Worm (Caenorhabditis elegans): ENCODE measurements around the gene arrd-10.

arrd-10 gene

DNA sequence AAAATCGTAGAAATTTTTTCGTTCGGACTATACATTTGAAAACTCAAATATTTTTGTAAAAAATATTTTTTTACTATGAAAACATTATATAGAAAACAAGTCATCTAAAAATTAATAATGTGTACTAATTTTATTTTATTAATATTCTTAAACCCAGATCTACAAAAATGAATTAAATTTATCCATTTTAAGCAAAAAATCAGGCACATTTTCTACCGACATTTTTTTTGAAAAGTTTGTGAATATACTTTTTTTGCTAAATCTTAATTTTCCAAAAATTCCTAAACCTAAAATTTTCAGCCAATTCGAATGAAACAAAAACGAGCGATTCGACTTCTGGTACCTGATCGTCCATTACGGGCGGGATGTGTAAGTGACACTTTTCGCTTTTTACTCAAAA lies at the start of gene arrd-10:
Gene arrd-10, plus strand, starts transcription at position 301 of the 400 bp plus-strand sequence.
- no peak for TF ChIP-seq unc-62 (GFP tag; optimal IDR thresholded peaks at IDR 0.05)

DNA sequence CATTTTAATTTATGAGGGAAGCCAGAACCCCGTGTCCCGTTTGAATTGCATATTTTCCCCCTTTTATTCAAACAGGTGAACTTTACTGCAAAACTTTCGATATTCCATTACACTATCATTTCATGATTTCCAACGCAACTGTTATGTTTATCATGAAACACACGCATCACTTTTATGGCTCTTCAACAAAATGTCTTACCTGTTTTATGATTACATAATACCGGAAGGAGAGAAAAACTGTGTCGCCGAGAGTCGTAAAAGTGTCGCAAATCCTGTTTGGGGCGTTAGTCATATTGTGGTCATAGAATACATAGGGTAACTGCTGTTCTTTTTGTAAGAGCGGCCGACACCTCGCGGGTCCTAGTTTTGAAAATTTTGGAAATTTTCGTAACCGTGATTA lies 47.5 kb upstream of the arrd-10 start:
- TF ChIP-seq unc-62 (GFP tag; optimal IDR thresholded peaks at IDR 0.05) = no peak

DNA sequence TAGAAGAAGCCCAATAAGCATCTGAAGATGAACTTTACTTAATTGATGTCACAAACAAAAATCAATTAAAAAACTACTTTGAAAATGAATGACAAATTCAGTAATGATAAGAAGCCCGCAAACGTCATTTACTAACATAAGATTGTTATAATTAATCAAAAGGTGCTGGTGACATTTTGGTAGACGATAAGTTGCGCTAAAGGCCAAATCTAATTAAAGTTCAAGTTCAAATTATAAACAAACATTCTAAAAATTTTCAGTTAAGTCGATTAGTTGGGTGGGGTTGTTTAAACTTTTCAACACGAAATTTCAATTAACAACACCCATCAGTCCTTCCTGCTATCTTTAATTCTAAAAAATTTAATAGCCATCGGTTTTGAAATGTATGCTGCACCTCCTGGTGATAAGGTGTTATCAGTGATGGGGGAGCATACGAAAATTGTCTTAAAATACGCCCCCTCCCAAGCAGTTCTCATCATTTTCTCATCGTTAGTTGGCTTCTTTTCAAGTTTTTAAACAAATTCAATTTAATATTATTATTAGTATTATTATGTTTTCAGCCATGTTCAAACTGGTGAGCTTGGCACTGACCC lies 44.7 kb upstream of the arrd-10 start, which contains the start of the genes clec-62 and clec-63:
Gene clec-62, minus strand, starts transcription at position 51 of the 593 bp plus-strand sequence.
Gene clec-63, plus strand, starts transcription at position 561 of the 593 bp plus-strand sequence.
- TF ChIP-seq unc-62 (GFP tag; optimal IDR thresholded peaks at IDR 0.05) = no peak

DNA sequence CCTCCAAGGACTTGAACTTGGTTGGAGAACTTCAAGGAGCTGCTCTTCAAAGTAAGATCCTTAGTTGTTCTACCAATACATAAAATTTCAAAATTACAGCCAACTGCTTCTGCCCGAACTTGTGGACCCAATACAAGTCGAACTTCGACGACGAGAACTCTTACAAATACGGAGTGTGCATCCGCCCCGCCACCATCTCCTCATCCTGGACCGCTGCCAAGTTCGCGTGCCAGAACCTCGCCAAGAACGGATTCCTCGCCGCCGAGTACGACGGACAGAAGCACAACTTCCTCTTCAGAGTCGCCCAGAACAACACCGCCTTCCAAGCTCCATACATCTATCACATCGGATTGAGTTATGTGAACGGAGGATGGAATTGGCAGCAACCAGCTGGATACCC lies 43.2 kb upstream of the arrd-10 start:
- TF ChIP-seq unc-62 (GFP tag; optimal IDR thresholded peaks at IDR 0.05) = no peak

DNA sequence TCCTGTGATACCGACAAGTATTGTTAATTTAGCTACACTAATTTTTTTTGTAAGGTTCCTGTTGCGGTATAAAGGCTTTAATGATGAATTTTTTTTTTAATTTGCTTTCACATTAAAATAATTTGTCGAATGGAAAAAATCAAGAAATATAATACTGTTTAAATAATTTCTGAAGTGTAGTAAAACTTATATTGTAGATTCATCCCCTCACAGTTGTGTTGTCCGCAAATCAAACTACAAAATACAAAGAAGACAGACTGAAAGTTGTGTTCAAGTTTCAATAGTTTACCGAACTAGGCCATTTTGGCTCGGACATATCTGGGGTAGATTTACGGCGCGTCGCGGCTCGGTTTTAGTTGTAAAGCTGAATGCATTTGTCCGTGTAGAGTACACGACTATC lies 42.5 kb upstream of the arrd-10 start:
- TF ChIP-seq unc-62 (GFP tag; optimal IDR thresholded peaks at IDR 0.05) = no peak

DNA sequence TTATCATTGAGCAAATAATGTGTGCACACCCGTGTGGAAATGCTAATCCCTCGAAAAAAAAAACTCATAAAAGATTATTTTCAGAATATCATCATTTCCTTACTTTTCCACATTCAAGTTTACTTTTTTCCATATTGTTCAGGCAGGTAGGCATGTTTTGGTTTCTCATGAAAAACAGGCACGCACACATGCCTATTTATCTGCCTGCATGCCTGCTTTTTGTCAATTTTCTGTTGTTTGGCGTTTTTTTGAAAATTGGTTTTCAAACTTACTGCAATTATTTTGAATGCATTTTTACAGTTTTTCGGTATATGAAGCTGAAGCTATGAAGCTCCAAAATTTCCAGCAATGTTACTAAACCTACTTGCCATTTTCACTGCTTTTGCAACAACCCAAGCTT lies 42.0 kb upstream of the arrd-10 start, which contains the start of gene clec-64:
Gene clec-64, plus strand, starts transcription at position 301 of the 400 bp plus-strand sequence.
- no peak for TF ChIP-seq unc-62 (GFP tag; optimal IDR thresholded peaks at IDR 0.05)

DNA sequence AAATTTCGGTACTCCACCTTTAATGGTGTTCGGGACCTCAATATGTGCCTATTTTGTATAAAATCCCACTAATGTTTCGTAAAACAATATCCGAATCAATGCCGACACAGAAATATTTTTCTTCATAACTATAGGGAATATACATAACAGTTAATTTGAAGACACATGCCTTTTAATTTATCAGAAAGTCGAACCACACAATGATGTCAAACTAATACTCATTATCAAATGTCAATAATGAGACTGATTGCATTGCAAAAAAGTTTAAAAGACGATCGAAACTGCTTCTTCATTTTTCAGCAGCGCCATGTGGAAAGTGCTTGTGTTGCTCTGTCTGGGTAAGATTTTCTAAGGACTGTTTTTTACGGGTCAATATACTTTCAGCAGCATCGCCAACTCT lies 38.9 kb upstream of the arrd-10 start, which contains the start of gene clec-65:
Gene clec-65, plus strand, starts transcription at position 301 of the 400 bp plus-strand sequence.
- TF ChIP-seq unc-62 (GFP tag; optimal IDR thresholded peaks at IDR 0.05) = no peak

DNA sequence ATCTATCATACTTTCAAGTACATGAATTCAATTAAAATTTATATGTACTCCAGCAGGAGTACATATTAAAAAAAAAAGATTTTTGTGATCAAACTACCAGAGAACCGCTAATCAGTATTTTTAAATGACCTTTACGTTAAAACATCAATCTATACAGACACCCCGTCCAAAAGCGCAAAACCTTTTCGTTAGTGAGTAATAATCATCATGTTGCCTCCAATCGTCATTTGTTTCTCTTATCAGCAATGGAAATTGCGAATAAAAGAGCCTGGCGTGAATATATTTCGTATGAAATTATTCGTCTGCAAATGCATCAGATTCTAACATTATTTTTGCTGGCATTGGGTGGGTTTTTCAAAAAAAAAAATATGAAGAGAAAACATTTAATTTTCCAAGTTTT lies 35.7 kb upstream of the arrd-10 start, which contains the start of gene clec-66:
Gene clec-66, plus strand, starts transcription at position 225 of the 400 bp plus-strand sequence.
- TF ChIP-seq unc-62 (GFP tag; optimal IDR thresholded peaks at IDR 0.05) = no peak

DNA sequence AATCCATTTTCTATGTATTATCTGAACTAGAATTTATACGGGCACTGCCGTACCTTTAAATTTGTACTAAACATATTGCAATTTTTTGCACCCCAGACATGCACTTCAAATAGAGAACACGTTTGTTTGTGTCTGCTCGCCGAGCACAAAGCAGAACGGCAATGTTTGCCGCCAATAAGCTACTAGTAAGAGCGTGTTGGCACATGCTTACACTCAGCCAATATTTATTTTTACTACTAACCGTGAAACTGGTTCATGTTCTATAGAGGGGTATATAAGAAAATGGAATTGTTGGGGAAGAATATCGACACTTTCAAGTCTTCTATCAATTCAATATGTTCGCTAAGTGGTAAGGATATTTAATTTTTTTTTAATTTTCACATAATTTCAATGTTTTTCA lies 32.8 kb upstream of the arrd-10 start, which contains the start of gene nspb-11:
Gene nspb-11, plus strand, starts transcription at position 301 of the 400 bp plus-strand sequence.
- TF ChIP-seq unc-62 (GFP tag; optimal IDR thresholded peaks at IDR 0.05) = no peak

DNA sequence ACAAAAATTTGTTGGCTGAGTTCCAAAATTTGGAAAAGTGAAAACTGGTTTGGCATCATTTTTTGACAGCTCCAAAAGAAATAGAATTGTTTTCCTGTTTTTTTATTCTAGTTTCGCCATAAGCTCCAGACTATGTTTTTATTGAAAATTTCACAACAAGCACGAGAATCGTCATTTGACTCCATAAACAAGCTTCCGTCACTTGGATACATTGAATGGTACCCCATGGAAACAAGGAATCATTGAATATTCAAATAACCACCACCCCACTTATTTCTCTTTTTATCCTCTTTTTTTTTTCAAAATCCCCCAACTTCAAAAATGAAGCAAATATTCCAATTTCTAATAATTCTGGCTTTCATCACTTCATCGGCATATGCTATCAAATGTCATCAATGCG lies 31.1 kb upstream of the arrd-10 start, which contains the start of gene ddn-2:
Gene ddn-2, plus strand, starts transcription at position 301 of the 400 bp plus-strand sequence.
- no peak for TF ChIP-seq unc-62 (GFP tag; optimal IDR thresholded peaks at IDR 0.05)

DNA sequence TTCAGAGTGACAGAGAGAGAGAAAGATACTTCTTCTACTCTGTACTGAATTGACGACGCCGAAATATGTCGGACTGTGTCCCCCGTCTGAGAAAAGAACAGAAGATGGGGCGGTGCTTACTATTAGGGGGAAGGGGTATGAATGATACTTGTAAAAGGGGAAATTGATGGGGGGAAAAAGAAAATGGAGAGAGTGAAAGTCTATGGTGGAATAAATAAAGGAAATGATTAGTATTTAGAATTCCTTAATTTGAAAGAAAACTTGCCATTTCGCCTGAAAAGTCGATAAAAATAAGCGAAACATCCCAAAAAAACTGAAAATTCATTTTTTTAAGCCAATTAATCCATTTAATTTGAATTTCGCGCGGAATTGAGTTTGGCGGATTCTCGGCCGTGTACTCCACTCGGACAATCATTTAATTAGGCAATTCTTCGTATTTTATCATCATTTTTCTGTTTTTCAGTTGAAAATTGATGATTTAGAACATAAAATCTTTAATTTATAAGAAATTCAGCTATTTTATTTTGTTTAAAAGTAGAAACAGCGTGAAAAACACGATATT lies 25.3 kb upstream of the arrd-10 start, which contains the start of gene F35C5.12:
Gene F35C5.12, minus strand, starts transcription at position 51 of the 562 bp plus-strand sequence.
- no peak for TF ChIP-seq unc-62 (GFP tag; optimal IDR thresholded peaks at IDR 0.05)

DNA sequence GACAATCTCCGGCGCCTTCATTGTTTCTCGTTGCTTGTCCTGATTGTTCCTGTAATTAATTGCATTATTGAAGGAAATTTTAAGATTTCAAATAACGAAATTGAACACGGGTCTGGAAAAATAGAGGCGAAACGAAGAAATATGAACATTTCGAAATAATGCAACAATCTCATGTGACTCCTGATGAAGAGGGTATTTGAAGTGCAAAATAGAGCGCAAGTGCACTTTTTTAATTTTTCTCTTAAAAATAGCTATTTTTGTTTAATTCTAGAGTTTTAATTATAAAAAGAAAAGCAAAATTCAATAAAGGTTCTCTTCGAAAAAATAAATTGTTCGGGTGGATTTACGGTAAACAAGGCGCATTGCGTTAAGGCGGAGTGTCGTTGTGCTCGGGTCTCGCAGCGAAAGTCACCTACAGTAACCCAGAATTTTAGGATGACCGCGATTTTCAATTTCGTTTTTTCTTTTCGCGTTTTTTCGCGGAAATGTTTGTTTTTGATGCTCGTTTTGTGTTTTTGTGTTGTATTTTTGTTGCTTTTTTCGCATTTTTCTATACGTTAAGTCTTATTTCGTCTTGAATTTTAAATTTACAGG lies 20.8 kb upstream of the arrd-10 start, which contains the start of the genes F58G1.2 and wago-4:
Gene F58G1.2, minus strand, starts transcription at position 51 of the 594 bp plus-strand sequence.
Gene wago-4, plus strand, starts transcription at position 592 of the 594 bp plus-strand sequence.
- TF ChIP-seq unc-62 (GFP tag; optimal IDR thresholded peaks at IDR 0.05) = no peak

DNA sequence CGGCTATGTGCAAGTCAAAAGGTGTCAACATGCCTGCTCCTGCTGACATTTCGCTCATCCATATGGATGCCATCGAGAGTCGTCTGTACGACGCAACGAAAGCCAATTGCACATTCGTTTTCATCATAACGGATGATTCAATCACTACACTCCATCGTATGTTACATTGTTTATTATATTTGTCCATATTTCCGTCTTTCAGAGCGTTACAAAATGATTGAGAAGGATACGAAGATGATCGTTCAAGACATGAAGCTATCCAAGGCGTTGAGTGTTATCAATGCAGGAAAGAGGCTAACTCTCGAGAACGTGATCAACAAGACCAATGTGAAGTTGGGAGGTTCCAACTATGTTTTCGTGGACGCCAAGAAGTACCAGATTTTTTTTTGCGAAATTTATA lies 18.4 kb upstream of the arrd-10 start:
- TF ChIP-seq unc-62 (GFP tag; optimal IDR thresholded peaks at IDR 0.05) = no peak

DNA sequence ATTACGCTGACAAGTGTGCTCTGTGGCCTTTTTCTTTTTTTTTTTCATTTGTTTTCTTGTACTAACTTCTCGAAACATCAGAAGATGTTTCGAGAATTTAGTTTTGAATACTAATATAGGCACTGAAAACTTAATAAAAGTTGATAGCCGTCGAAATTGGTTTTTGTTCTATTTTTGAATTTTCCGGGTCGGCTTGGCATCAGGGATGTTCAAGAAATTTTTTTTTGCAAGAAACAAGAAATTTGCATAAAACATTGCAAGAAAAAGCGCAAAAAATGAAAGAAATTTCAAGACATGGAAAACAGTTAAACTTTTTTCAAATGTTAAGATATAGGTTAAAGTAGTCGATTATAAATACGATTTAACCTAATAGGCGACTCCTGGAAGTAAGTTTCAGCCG lies 16.7 kb upstream of the arrd-10 start:
- TF ChIP-seq unc-62 (GFP tag; optimal IDR thresholded peaks at IDR 0.05) = no peak

DNA sequence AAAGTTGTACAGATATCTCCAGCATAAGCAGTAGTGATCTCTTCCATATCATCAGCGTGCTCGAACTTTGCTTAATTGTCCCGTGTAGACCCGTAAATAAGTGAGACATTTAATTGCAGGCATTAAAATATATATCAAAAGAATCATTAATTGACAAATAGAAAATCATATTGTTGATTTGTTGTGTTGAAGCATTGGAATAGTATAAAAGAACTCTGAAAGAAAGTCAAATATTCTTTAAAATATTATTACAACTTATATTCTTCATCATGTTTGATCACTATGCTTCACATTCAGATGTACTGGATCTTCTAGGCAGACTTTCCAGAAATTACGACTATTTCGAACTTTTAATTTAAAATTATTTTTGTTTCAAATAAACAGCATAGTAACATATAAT lies 14.3 kb upstream of the arrd-10 start, which contains the start of gene F58G1.8:
Gene F58G1.8, minus strand, starts transcription at position 101 of the 400 bp plus-strand sequence.
- TF ChIP-seq unc-62 (GFP tag; optimal IDR thresholded peaks at IDR 0.05) = no peak

DNA sequence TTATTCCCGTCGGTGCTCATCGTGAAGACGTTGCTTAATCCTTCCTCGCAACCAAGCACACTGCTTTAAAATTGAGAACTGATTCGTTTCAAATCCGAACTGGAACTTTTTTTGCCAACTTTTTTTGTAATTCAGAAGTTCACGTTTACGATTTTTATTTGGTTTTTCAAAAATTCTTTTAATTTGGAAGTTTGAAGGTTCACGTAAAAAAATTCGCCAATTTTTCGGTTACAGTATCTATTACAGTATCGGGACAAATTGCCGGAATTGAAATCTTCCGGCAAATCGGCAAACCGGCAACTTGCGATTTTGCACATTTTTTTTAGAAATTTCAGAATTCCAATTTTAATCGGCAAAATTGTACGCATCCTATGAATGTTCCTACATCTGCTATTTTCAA lies 11.7 kb upstream of the arrd-10 start, which contains the start of gene F58G1.3:
Gene F58G1.3, minus strand, starts transcription at position 101 of the 400 bp plus-strand sequence.
- TF ChIP-seq unc-62 (GFP tag; optimal IDR thresholded peaks at IDR 0.05) = no peak

Data from whole organism, dauer.